Fruit fly (Drosophila melanogaster): ENCODE measurements around the gene CG32817.

CG32817 gene

dm6 chrX:463934-464333 lies 14.9 kb upstream of the CG32817 start (continued):
- no peak for TF ChIP-seq CG13123 (GFP tag; optimal IDR thresholded peaks at IDR 0.05)
- no peak for TF ChIP-seq sc (optimal IDR thresholded peaks at IDR 0.05)
- no peak for TF ChIP-seq sc (GFP tag; optimal IDR thresholded peaks at IDR 0.05)
- TF ChIP-seq emc (GFP tag; optimal IDR thresholded peaks at IDR 0.05) = no peak
- no peak for TF ChIP-seq CG17612 (GFP tag; IDR thresholded peaks at IDR 0.05)
- no peak for TF ChIP-seq CG8281 (tag; optimal IDR thresholded peaks at IDR 0.05)
- no peak for TF ChIP-seq usp (GFP tag; optimal IDR thresholded peaks at IDR 0.05)
- TF ChIP-seq Ets65A (GFP tag) = peak; percentile 4
- no peak for TF ChIP-seq dpn (GFP tag; optimal IDR thresholded peaks at IDR 0.05)
- peak; percentile 75 for TF ChIP-seq sens (GFP tag)
- TF ChIP-seq CG14710 (tag; optimal IDR thresholded peaks at IDR 0.05) = peak; percentile 11
- peak; percentile 88 for TF ChIP-seq pros (GFP tag; optimal IDR thresholded peaks at IDR 0.05)
- no peak for TF ChIP-seq Abd-B (GFP tag; optimal IDR thresholded peaks at IDR 0.05)
- no peak for TF ChIP-seq BEAF-32 (GFP tag; optimal IDR thresholded peaks at IDR 0.05)
- TF ChIP-seq CG34422 (GFP tag; IDR thresholded peaks at IDR 0.05) = no peak
- no peak for TF ChIP-seq ewg (GFP tag; optimal IDR thresholded peaks at IDR 0.05)
- TF ChIP-seq wdn (GFP tag; IDR thresholded peaks at IDR 0.05) = no peak
- TF ChIP-seq CG15696 (tag; optimal IDR thresholded peaks at IDR 0.05) = peak; percentile 15
- no peak for TF ChIP-seq dmrt99B (tag; optimal IDR thresholded peaks at IDR 0.05)
- no peak for TF ChIP-seq fd64A (GFP tag; optimal IDR thresholded peaks at IDR 0.05)
- TF ChIP-seq CG4820 (GFP tag; optimal IDR thresholded peaks at IDR 0.05) = no peak
- no peak for TF ChIP-seq CG18619 (GFP tag; optimal IDR thresholded peaks at IDR 0.05)
- no peak for TF ChIP-seq gfzf (GFP tag; optimal IDR thresholded peaks at IDR 0.05)
- TF ChIP-seq ham (GFP tag; IDR thresholded peaks at IDR 0.05) = no peak
- 0 out of 3 replicates have a peak, but pooled peaks have one; percentile 26 for TF ChIP-seq zfh1 (GFP tag; IDR thresholded peaks at IDR 0.05)
- TF ChIP-seq gsb-n (tag; optimal IDR thresholded peaks at IDR 0.05) = peak; percentile 15
- TF ChIP-seq exex (tag; optimal IDR thresholded peaks at IDR 0.05) = no peak
- no peak for TF ChIP-seq CG30020 (tag; optimal IDR thresholded peaks at IDR 0.05)
- TF ChIP-seq CG2199 (GFP tag; IDR thresholded peaks at IDR 0.05) = no peak
- TF ChIP-seq CG4854 (GFP tag; optimal IDR thresholded peaks at IDR 0.05) = no peak
- peak; percentile 92 for TF ChIP-seq zf30C (GFP tag; optimal IDR thresholded peaks at IDR 0.05)
- 0 out of 2 replicates have a peak, but pooled peaks have one; percentile 16 for TF ChIP-seq Xrp1 (GFP tag; IDR thresholded peaks at IDR 0.05)
- TF ChIP-seq CG6765 (GFP tag; optimal IDR thresholded peaks at IDR 0.05) = no peak
- peak; percentile 38; the same call in 1 of the 3 replicates for TF ChIP-seq row (GFP tag; IDR thresholded peaks at IDR 0.05)
- no peak for TF ChIP-seq Dp (GFP tag; optimal IDR thresholded peaks at IDR 0.05)
- TF ChIP-seq ash1 (GFP tag; optimal IDR thresholded peaks at IDR 0.05) = no peak
- no peak for TF ChIP-seq CG13624 (GFP tag; optimal IDR thresholded peaks at IDR 0.05)
- no peak for TF ChIP-seq HLH3B (GFP tag; IDR thresholded peaks at IDR 0.05)
- TF ChIP-seq HLHmδ (GFP tag; optimal IDR thresholded peaks at IDR 0.05) = no peak
- no peak for TF ChIP-seq ara (GFP tag; IDR thresholded peaks at IDR 0.05)
- no peak for TF ChIP-seq gem (tag; optimal IDR thresholded peaks at IDR 0.05)
- no peak for TF ChIP-seq Hmr (GFP tag; optimal IDR thresholded peaks at IDR 0.05)

- TF ChIP-seq CG4707 (GFP tag; optimal IDR thresholded peaks at IDR 0.05) = no peak
- no peak for TF ChIP-seq CG2889 (GFP tag; IDR thresholded peaks at IDR 0.05)
- TF ChIP-seq Med (GFP tag) = peak; percentile 25
- no peak for TF ChIP-seq Lim3 (GFP tag; IDR thresholded peaks at IDR 0.05)
- no peak for TF ChIP-seq stwl (tag; optimal IDR thresholded peaks at IDR 0.05)
These were observed 9.6 kb upstream of the CG32817 start, which contains the start of gene Cyp4g1 for dm6 chrX:469235-469634. TSS of gene Cyp4g1 (minus strand) at chrX:469335.

Data from whole organism, embryonic.